Fruit fly (Drosophila melanogaster): ENCODE data around the gene CG10347.
A peak's percentile ranks its signal among the peaks of the same experiment; 100 is the strongest.

The CG10347 gene

DNA sequence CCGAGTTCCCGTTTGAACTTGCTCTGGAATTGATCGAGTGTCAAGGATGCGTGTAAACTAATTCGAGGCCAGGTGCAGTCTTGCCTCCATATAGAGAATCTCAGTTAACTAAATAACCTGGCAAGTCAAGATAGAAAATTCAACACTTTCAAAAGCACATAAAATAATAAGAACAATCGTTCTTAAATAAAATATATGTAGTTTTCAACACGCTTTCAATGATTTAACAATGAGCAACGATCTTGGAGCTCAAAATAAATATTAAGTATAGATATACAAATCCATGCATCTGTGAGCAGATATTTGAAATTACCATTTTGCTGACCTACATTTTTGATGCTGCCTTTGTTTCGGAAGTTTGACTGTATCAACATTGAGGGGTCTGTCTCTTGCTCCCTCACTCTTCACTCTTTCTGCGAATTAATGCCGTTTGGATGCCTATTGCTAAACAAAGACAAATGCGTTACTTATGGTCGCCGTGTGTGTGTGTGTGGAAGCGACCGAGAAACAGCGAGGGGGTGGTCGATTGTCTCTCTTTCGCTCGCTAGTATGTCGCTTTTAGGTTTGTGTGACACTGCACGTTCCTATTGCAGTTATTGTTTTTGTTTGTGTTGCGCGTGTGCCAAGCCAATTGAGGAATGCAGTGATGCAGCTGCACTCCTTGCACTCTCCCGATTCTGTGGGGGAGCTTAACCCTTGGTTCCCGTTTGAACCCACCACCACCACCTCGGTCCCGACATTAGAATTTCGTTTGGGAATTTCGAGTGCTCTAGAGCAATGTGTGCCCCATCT lies 34.3 kb downstream of the CG10347 start:
- TF ChIP-seq Ets98B (GFP tag; IDR thresholded peaks at IDR 0.05) (peak; percentile 61; the same call in 1 of the 2 replicates), CG9948 (tag; optimal IDR thresholded peaks at IDR 0.05) (peak; percentile 36), CG17806 (tag; optimal IDR thresholded peaks at IDR 0.05) (no peak), CG32121 (GFP tag; IDR thresholded peaks at IDR 0.05) (peak; percentile 60), CG4496 (GFP tag; IDR thresholded peaks at IDR 0.05) (peak; percentile 72), CG12605 (GFP tag; IDR thresholded peaks at IDR 0.05) (no peak; the same call in 1 of the 2 replicates), fd96Ca (GFP tag; IDR thresholded peaks at IDR 0.05) (peak; percentile 68), EcR (GFP tag; optimal IDR thresholded peaks at IDR 0.05) (no peak), CG34367 (tag; optimal IDR thresholded peaks at IDR 0.05) (peak; percentile 17), CG8159 (tag; optimal IDR thresholded peaks at IDR 0.05) (peak; percentile 30), CG13204 (GFP tag; optimal IDR thresholded peaks at IDR 0.05) (no peak), CG10348 (GFP tag; IDR thresholded peaks at IDR 0.05) (no peak; the same call in 1 of the 2 replicates), CG8301 (tag; optimal IDR thresholded peaks at IDR 0.05) (peak; percentile 83), CG15710 (tag; optimal IDR thresholded peaks at IDR 0.05) (peak; percentile 43), CG14655 (GFP tag; optimal IDR thresholded peaks at IDR 0.05) (peak; percentile 86), gl (tag; optimal IDR thresholded peaks at IDR 0.05) (no peak), D1 (tag; optimal IDR thresholded peaks at IDR 0.05) (no peak), Pif1B (GFP tag; optimal IDR thresholded peaks at IDR 0.05) (peak; percentile 58), Snoo (tag; optimal IDR thresholded peaks at IDR 0.05) (peak; percentile 4), rn (GFP tag; IDR thresholded peaks at IDR 0.05) (0 out of 2 replicates have a peak, but pooled peaks have one; percentile 28), Pif1A (GFP tag; optimal IDR thresholded peaks at IDR 0.05) (peak; percentile 52)

DNA sequence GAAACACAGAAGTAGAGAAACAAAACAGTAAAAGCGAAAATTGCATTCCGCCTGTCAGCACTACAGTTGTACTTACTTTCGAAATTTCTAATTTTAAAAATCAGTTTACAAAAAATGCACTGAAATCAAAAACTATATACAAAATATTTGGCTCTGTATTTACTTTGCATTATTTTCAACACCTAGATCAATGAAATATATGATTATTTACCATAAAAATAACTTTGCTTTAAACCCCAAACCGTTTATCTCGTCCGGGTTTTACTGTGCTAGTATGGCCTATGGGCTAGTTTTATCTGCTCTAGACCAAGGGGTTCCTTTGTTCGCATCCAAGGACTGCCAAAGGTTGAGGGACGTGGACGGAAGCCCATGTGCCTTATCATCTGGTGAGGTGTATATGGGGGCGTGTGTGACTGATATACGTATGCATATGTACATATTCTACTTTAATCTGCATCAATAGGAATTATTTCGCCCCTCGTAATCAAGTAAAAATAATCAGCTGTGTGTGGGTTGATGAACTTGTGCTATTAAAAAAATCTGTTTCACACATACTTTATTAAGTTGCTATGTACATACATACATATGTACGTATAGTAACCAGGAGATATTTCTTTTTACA lies 35.4 kb downstream of the CG10347 start:
- TF ChIP-seq CG15710 (tag; optimal IDR thresholded peaks at IDR 0.05) (no peak), CG17806 (tag; optimal IDR thresholded peaks at IDR 0.05) (no peak), CG32121 (GFP tag; IDR thresholded peaks at IDR 0.05) (no peak; the same call in 1 of the 2 replicates), CG14655 (GFP tag; optimal IDR thresholded peaks at IDR 0.05) (peak; percentile 43), gl (tag; optimal IDR thresholded peaks at IDR 0.05) (no peak), Ets98B (GFP tag; IDR thresholded peaks at IDR 0.05) (no peak), EcR (GFP tag; optimal IDR thresholded peaks at IDR 0.05) (peak; percentile 90), CG8159 (tag; optimal IDR thresholded peaks at IDR 0.05) (peak; percentile 2), rn (GFP tag; IDR thresholded peaks at IDR 0.05) (no peak), CG8301 (tag; optimal IDR thresholded peaks at IDR 0.05) (peak; percentile 1), Pif1A (GFP tag; optimal IDR thresholded peaks at IDR 0.05) (no peak), CG4496 (GFP tag; IDR thresholded peaks at IDR 0.05) (peak; percentile 56; the same call in 2 of the 3 replicates)

DNA sequence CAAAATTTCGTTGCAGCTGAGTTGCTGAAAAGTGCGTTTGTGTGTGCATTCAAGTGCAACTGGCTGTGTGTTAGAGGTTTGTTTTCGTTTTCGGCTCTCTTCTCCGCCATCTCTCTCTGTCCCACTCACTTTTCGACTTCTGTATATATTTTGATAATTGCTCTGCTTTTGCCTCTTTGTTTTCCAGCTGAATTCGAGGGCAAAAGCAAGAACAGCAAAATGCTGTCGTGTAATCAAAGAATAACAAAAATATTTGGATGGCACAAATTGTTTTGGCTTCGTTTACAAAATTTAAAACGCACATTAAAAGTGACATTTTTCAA lies 36.0 kb downstream of the CG10347 start:
- no peak for TF ChIP-seq fd96Ca (GFP tag; IDR thresholded peaks at IDR 0.05)
- no peak for TF ChIP-seq CG12605 (GFP tag; IDR thresholded peaks at IDR 0.05)
- no peak for TF ChIP-seq CG15710 (tag; optimal IDR thresholded peaks at IDR 0.05)
- TF ChIP-seq Pif1A (GFP tag; optimal IDR thresholded peaks at IDR 0.05) = no peak
- TF ChIP-seq CG32121 (GFP tag; IDR thresholded peaks at IDR 0.05) = no peak
- no peak for TF ChIP-seq CG4496 (GFP tag; IDR thresholded peaks at IDR 0.05)
- TF ChIP-seq CG34367 (tag; optimal IDR thresholded peaks at IDR 0.05) = no peak
- TF ChIP-seq CG14655 (GFP tag; optimal IDR thresholded peaks at IDR 0.05) = no peak

DNA sequence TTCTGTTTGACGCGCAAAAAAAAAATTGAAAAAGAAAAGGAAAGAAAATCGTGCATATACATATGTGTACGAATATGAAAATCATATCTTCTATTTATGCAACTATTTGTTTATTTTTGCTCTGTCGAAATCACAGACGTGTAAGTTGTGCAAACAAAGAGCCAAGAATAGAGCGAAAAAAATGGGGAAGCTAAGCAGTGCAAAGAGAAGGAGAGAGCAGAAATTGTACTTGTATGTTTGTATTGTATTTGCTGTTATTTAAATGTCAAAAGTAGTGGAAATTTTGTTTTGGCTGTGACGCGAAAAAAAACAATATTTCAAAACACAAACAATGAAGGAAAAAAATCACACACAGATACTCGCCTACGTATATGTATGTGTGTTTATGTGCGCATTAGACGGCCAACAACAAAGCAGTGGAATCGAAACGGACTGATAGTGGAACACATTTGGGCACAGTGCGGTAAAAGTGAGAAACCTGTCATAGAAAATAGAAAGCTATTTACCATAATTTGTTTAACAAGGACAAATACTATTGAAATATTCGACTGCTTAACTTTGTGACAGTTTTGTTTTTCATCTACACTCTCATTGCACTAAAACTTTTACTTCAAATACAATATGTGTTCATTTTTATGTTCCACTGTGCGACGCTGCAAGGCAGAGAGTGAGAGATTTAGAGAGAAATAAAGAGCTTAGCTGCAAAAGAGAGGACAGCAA lies 36.5 kb downstream of the CG10347 start:
- TF ChIP-seq CG15710 (tag; optimal IDR thresholded peaks at IDR 0.05) = peak; percentile 82
- TF ChIP-seq CG8301 (tag; optimal IDR thresholded peaks at IDR 0.05) = peak; percentile 96
- TF ChIP-seq rn (GFP tag; IDR thresholded peaks at IDR 0.05) = peak; percentile 91
- peak; percentile 92 for TF ChIP-seq CG17806 (tag; optimal IDR thresholded peaks at IDR 0.05)
- TF ChIP-seq gl (tag; optimal IDR thresholded peaks at IDR 0.05) = peak; percentile 86
- TF ChIP-seq Pif1A (GFP tag; optimal IDR thresholded peaks at IDR 0.05) = peak; percentile 97
- TF ChIP-seq CG10348 (GFP tag; IDR thresholded peaks at IDR 0.05) = peak; percentile 82
- TF ChIP-seq fd96Ca (GFP tag; IDR thresholded peaks at IDR 0.05) = peak; percentile 97
- peak; percentile 90 for TF ChIP-seq Pif1B (GFP tag; optimal IDR thresholded peaks at IDR 0.05)
- TF ChIP-seq Ets98B (GFP tag; IDR thresholded peaks at IDR 0.05) = peak; percentile 98
- TF ChIP-seq CG34367 (tag; optimal IDR thresholded peaks at IDR 0.05) = peak; percentile 89
- peak; percentile 89 for TF ChIP-seq Snoo (tag; optimal IDR thresholded peaks at IDR 0.05)
- TF ChIP-seq CG14655 (GFP tag; optimal IDR thresholded peaks at IDR 0.05) = peak; percentile 96
- peak; percentile 87 for TF ChIP-seq CG8159 (tag; optimal IDR thresholded peaks at IDR 0.05)
- TF ChIP-seq D1 (tag; optimal IDR thresholded peaks at IDR 0.05) = peak; percentile 34
- TF ChIP-seq CG13204 (GFP tag; optimal IDR thresholded peaks at IDR 0.05) = peak; percentile 53
- TF ChIP-seq CG12605 (GFP tag; IDR thresholded peaks at IDR 0.05) = peak; percentile 96
- TF ChIP-seq CG32121 (GFP tag; IDR thresholded peaks at IDR 0.05) = peak; percentile 97
- no peak for TF ChIP-seq EcR (GFP tag; optimal IDR thresholded peaks at IDR 0.05)
- TF ChIP-seq CG4496 (GFP tag; IDR thresholded peaks at IDR 0.05) = peak; percentile 98
- TF ChIP-seq CG9948 (tag; optimal IDR thresholded peaks at IDR 0.05) = peak; percentile 91
